Worm (Caenorhabditis elegans) whole organism, mixed stage, embryonic: ENCODE measurements around the gene Y73F8A.35.

Experiments
- M03D4.4 ChIP-seq: sonication (generic microtip); optimal IDR thresholded peaks from 2 replicates; lab custom pipeline; 2017; ENCODE audit warnings: mild to moderate bottlenecking, missing genetic modification characterization, missing compliant biosample characterization
- blmp-1 ChIP-seq: fragments of 150-350 bp; optimal IDR thresholded peaks from 2 replicates; lab custom pipeline; 2014; ENCODE audit warnings: missing biosample characterization, missing genetic modification characterization
- drap-1 ChIP-seq: fragments of 200-800 bp; sonication (Bioruptor generic); optimal IDR thresholded peaks from 3 replicates; lab custom pipeline; 2018; ENCODE audit warnings: mild to moderate bottlenecking, missing genetic modification characterization, missing compliant biosample characterization
- elt-1 ChIP-seq: sonication (generic microtip); optimal IDR thresholded peaks from 2 replicates; lab custom pipeline; 2017; ENCODE audit warnings: missing genetic modification characterization, mild to moderate bottlenecking, missing compliant biosample characterization, antibody characterized with exemption, moderate library complexity, borderline replicate concordance; ENCODE audit not compliant: insufficient read depth
- ham-2 ChIP-seq: fragments of 200-800 bp; sonication (Bioruptor generic); optimal IDR thresholded peaks from 2 replicates; lab custom pipeline; 2018; ENCODE audit warnings: mild to moderate bottlenecking, missing genetic modification characterization, missing compliant biosample characterization
- lin-13 ChIP-seq: fragments of 150-350 bp; optimal IDR thresholded peaks from 2 replicates; lab custom pipeline; 2014; ENCODE audit warnings: missing biosample characterization, missing genetic modification characterization
- mep-1 ChIP-seq: fragments of 150-350 bp; optimal IDR thresholded peaks from 2 replicates; lab custom pipeline; 2017; ENCODE audit warnings: missing biosample characterization, missing genetic modification reagents, missing genetic modification characterization, inconsistent platforms
- nhr-28 ChIP-seq: fragments of 150-350 bp; optimal IDR thresholded peaks from 2 replicates; lab custom pipeline; 2014; ENCODE audit warnings: missing biosample characterization, missing genetic modification characterization
- unc-39 ChIP-seq: fragments of 150-350 bp; optimal IDR thresholded peaks from 2 replicates; lab custom pipeline; 2014; ENCODE audit warnings: missing biosample characterization, missing genetic modification characterization
- unc-62 ChIP-seq: fragments of 150-350 bp; optimal IDR thresholded peaks from 2 replicates; lab custom pipeline; 2014; ENCODE audit warnings: missing biosample characterization, missing genetic modification reagents, missing genetic modification characterization

ce11 chrIV:15588879-15589278 is 49.1 kb upstream of the Y73F8A.35 start:
- TF ChIP-seq M03D4.4 (tag; lab: Kevin White, UChicago) (no peak), unc-39 (tag; lab: Kevin White, UChicago) (no peak), unc-62 (GFP tag; lab: Kevin White, UChicago) (no peak), blmp-1 (tag; lab: Kevin White, UChicago) (no peak), drap-1 (GFP tag; lab: Kevin White, UChicago) (no peak), nhr-28 (tag; lab: Kevin White, UChicago) (no peak), elt-1 (tag; lab: Kevin White, UChicago) (no peak), lin-13 (tag; lab: Kevin White, UChicago) (no peak), mep-1 (tag; lab: Kevin White, UChicago) (no peak), ham-2 (GFP tag; lab: Kevin White, UChicago) (no peak)
